Worm (Caenorhabditis elegans) whole organism, mixed stage, embryonic: Measurements from ENCODE around the gene T01G1.4.

Experiments
- blmp-1 ChIP-seq: fragments of 150-350 bp; optimal IDR thresholded peaks from 2 replicates; lab custom pipeline; 2014; ENCODE audit warnings: missing biosample characterization, missing genetic modification characterization
- ceh-39 ChIP-seq: fragments of 150-350 bp; optimal IDR thresholded peaks from 2 replicates; lab custom pipeline; 2014; ENCODE audit warnings: missing biosample characterization, missing genetic modification characterization
- ceh-43 ChIP-seq: fragments of 200-800 bp; sonication (Bioruptor generic); optimal IDR thresholded peaks from 2 replicates; lab custom pipeline; 2018; ENCODE audit warnings: mild to moderate bottlenecking, missing genetic modification characterization, moderate library complexity, missing compliant biosample characterization
- ceh-83 ChIP-seq: fragments of 200-800 bp; sonication (Bioruptor generic); optimal IDR thresholded peaks from 2 replicates; lab custom pipeline; 2018; ENCODE audit warnings: mild to moderate bottlenecking, missing genetic modification characterization, missing compliant biosample characterization
- ces-1 ChIP-seq: fragments of 150-350 bp; optimal IDR thresholded peaks from 2 replicates; lab custom pipeline; 2014; ENCODE audit warnings: missing biosample characterization, missing genetic modification reagents, missing genetic modification characterization
- cnd-1 ChIP-seq: fragments of 200-800 bp; sonication (Bioruptor generic); optimal IDR thresholded peaks from 2 replicates; lab custom pipeline; 2018; ENCODE audit warnings: mild to moderate bottlenecking, missing genetic modification characterization, missing compliant biosample characterization
- elt-1 ChIP-seq: sonication (generic microtip); optimal IDR thresholded peaks from 2 replicates; lab custom pipeline; 2017; ENCODE audit warnings: missing genetic modification characterization, mild to moderate bottlenecking, missing compliant biosample characterization, antibody characterized with exemption, moderate library complexity, borderline replicate concordance; ENCODE audit not compliant: insufficient read depth
- elt-3 ChIP-seq: fragments of 150-350 bp; optimal IDR thresholded peaks from 2 replicates; lab custom pipeline; 2014; ENCODE audit warnings: missing biosample characterization, missing genetic modification characterization
- ham-2 ChIP-seq: fragments of 200-800 bp; sonication (Bioruptor generic); optimal IDR thresholded peaks from 2 replicates; lab custom pipeline; 2018; ENCODE audit warnings: mild to moderate bottlenecking, missing genetic modification characterization, missing compliant biosample characterization
- hlh-1 ChIP-seq: fragments of 150-350 bp; optimal IDR thresholded peaks from 2 replicates; lab custom pipeline; 2014; ENCODE audit warnings: missing biosample characterization, missing genetic modification reagents, missing genetic modification characterization
- lin-13 ChIP-seq: fragments of 150-350 bp; optimal IDR thresholded peaks from 2 replicates; lab custom pipeline; 2014; ENCODE audit warnings: missing biosample characterization, missing genetic modification characterization
- lin-32 ChIP-seq: fragments of 200-800 bp; sonication (Bioruptor generic); optimal IDR thresholded peaks from 2 replicates; lab custom pipeline; 2018; ENCODE audit warnings: mild to moderate bottlenecking, missing genetic modification characterization, missing compliant biosample characterization
- lsy-2 ChIP-seq: fragments of 150-350 bp; optimal IDR thresholded peaks from 2 replicates; lab custom pipeline; 2014; ENCODE audit warnings: missing biosample characterization, missing genetic modification characterization
- mab-5 ChIP-seq: fragments of 150-350 bp; optimal IDR thresholded peaks from 2 replicates; lab custom pipeline; 2014; ENCODE audit warnings: missing biosample characterization, missing genetic modification characterization
- mep-1 ChIP-seq: fragments of 150-350 bp; optimal IDR thresholded peaks from 2 replicates; lab custom pipeline; 2017; ENCODE audit warnings: missing biosample characterization, missing genetic modification reagents, missing genetic modification characterization, inconsistent platforms
- mls-2 ChIP-seq: sonication (generic microtip); optimal IDR thresholded peaks from 2 replicates; lab custom pipeline; 2016; ENCODE audit warnings: mild to moderate bottlenecking, missing genetic modification characterization, moderate library complexity, missing compliant biosample characterization
- nhr-12 ChIP-seq: fragments of 150-350 bp; optimal IDR thresholded peaks from 2 replicates; lab custom pipeline; 2014; ENCODE audit warnings: missing biosample characterization, missing genetic modification characterization
- nhr-2 ChIP-seq: fragments of 150-350 bp; optimal IDR thresholded peaks from 2 replicates; lab custom pipeline; 2014; ENCODE audit warnings: missing biosample characterization, missing genetic modification characterization
- nhr-237 ChIP-seq: fragments of 150-350 bp; optimal IDR thresholded peaks from 2 replicates; lab custom pipeline; 2014; ENCODE audit warnings: missing biosample characterization, missing genetic modification characterization
- nhr-28 ChIP-seq: fragments of 150-350 bp; optimal IDR thresholded peaks from 2 replicates; lab custom pipeline; 2014; ENCODE audit warnings: missing biosample characterization, missing genetic modification characterization
- nhr-76 ChIP-seq: sonication (generic microtip); optimal IDR thresholded peaks from 2 replicates; lab custom pipeline; 2017; ENCODE audit warnings: missing biosample characterization, missing genetic modification characterization
- pha-4 ChIP-seq: fragments of 150-350 bp; optimal IDR thresholded peaks from 2 replicates; lab custom pipeline; 2018; ENCODE audit warnings: missing biosample characterization, missing genetic modification reagents, missing genetic modification characterization
- sem-2 ChIP-seq: fragments of 200-800 bp; sonication (Bioruptor generic); optimal IDR thresholded peaks from 2 replicates; lab custom pipeline; 2018; ENCODE audit warnings: mild to moderate bottlenecking, missing genetic modification characterization, missing compliant biosample characterization
- snpc-4 ChIP-seq: fragments of 150-350 bp; optimal IDR thresholded peaks from 2 replicates; lab custom pipeline; 2014; ENCODE audit warnings: missing biosample characterization, missing genetic modification characterization
- unc-120 ChIP-seq: sonication (generic microtip); optimal IDR thresholded peaks from 2 replicates; lab custom pipeline; 2017; ENCODE audit warnings: missing genetic modification characterization, missing compliant biosample characterization; ENCODE audit not compliant: poor library complexity, severe bottlenecking
- unc-39 ChIP-seq: fragments of 150-350 bp; optimal IDR thresholded peaks from 2 replicates; lab custom pipeline; 2014; ENCODE audit warnings: missing biosample characterization, missing genetic modification characterization
- unc-62 ChIP-seq: fragments of 150-350 bp; optimal IDR thresholded peaks from 2 replicates; lab custom pipeline; 2014; ENCODE audit warnings: missing biosample characterization, missing genetic modification reagents, missing genetic modification characterization
- zip-8 ChIP-seq: fragments of 150-350 bp; optimal IDR thresholded peaks from 2 replicates; lab custom pipeline; 2014; ENCODE audit warnings: missing biosample characterization, missing genetic modification characterization
- ztf-11 ChIP-seq: fragments of 150-350 bp; optimal IDR thresholded peaks from 2 replicates; lab custom pipeline; 2014; ENCODE audit warnings: missing biosample characterization, missing genetic modification characterization

Gene T01G1.4

ce11 chrIV:11372366-11372997 is 11.2 kb upstream of the T01G1.4 start, which contains the start of gene cbd-1:
TSS of gene cbd-1 (plus strand) at chrIV:11372991.
- TF ChIP-seq cnd-1 (tag; lab: Kevin White, UChicago) (no peak), unc-120 (tag; lab: Kevin White, UChicago) (no peak), mab-5 (no peak), ceh-43 (GFP tag; lab: Kevin White, UChicago) (no peak), ztf-11 (tag; lab: Kevin White, UChicago) (no peak), mls-2 (tag; lab: Kevin White, UChicago) (no peak), nhr-12 (no peak), lin-13 (no peak), mep-1 (tag; lab: Kevin White, UChicago) (no peak), pha-4 (tag; lab: Kevin White, UChicago) (no peak), lsy-2 (tag; lab: Kevin White, UChicago) (no peak), nhr-76 (tag; lab: Kevin White, UChicago) (no peak), blmp-1 (tag; lab: Kevin White, UChicago) (no peak), unc-39 (tag; lab: Kevin White, UChicago) (no peak), ces-1 (GFP tag; lab: Kevin White, UChicago) (no peak), elt-3 (no peak)

- TF ChIP-seq hlh-1 (tag; lab: Kevin White, UChicago): peak; percentile 77
- TF ChIP-seq ztf-11 (tag; lab: Kevin White, UChicago): no peak
- TF ChIP-seq lin-32 (GFP tag; lab: Kevin White, UChicago): no peak
These were observed 10.3 kb upstream of the T01G1.4 start, which contains the start of gene sec-31 for ce11 chrIV:11371645-11372044. TSS of gene sec-31 (minus strand) at chrIV:11371792.

- TF ChIP-seq nhr-237 (tag; lab: Kevin White, UChicago): no peak
- no peak for TF ChIP-seq ceh-39 (tag; lab: Kevin White, UChicago)
- TF ChIP-seq ham-2: peak; percentile 59
- no peak for TF ChIP-seq blmp-1 (tag; lab: Kevin White, UChicago)
- TF ChIP-seq ces-1 (GFP tag; lab: Kevin White, UChicago): peak; percentile 35
- no peak for TF ChIP-seq mab-5
These were observed 2.7 kb upstream of the T01G1.4 start for ce11 chrIV:11363806-11364562.

- TF ChIP-seq mep-1 (tag; lab: Kevin White, UChicago): no peak
- TF ChIP-seq unc-62: no peak
- no peak for TF ChIP-seq cnd-1 (tag; lab: Kevin White, UChicago)
- TF ChIP-seq snpc-4: no peak
- TF ChIP-seq ceh-39 (tag; lab: Kevin White, UChicago): no peak
- TF ChIP-seq lin-32 (GFP tag; lab: Kevin White, UChicago): no peak
- TF ChIP-seq nhr-12: no peak
- TF ChIP-seq elt-1 (tag; lab: Kevin White, UChicago): no peak
- TF ChIP-seq ztf-11 (tag; lab: Kevin White, UChicago): no peak
- TF ChIP-seq ceh-83 (GFP tag; lab: Kevin White, UChicago): no peak
- no peak for TF ChIP-seq elt-3
- no peak for TF ChIP-seq pha-4 (tag; lab: Kevin White, UChicago)
- no peak for TF ChIP-seq ceh-43 (GFP tag; lab: Kevin White, UChicago)
- TF ChIP-seq sem-2: no peak
- TF ChIP-seq zip-8 (tag; lab: Kevin White, UChicago): no peak
- no peak for TF ChIP-seq mab-5
- TF ChIP-seq nhr-2 (tag; lab: Kevin White, UChicago): no peak
- no peak for TF ChIP-seq nhr-28 (tag; lab: Kevin White, UChicago)
- TF ChIP-seq lsy-2 (tag; lab: Kevin White, UChicago): no peak
- TF ChIP-seq ham-2: no peak
These were observed 1.5 kb downstream of the T01G1.4 start, which contains the start of gene klp-12 for ce11 chrIV:11359769-11360168. TSS of gene klp-12 (minus strand) at chrIV:11359869.

- TF ChIP-seq unc-120 (tag; lab: Kevin White, UChicago) (peak; percentile 83), unc-62 (peak; percentile 55), ceh-39 (tag; lab: Kevin White, UChicago) (no peak)
These were observed 7.3 kb downstream of the T01G1.4 start, which contains the start of gene T01G1.2 for ce11 chrIV:11353946-11354458. TSS of gene T01G1.2 (plus strand) at chrIV:11354408.
